Fruit fly (Drosophila melanogaster): ENCODE measurements around the gene eIF4EHP.

DNA sequence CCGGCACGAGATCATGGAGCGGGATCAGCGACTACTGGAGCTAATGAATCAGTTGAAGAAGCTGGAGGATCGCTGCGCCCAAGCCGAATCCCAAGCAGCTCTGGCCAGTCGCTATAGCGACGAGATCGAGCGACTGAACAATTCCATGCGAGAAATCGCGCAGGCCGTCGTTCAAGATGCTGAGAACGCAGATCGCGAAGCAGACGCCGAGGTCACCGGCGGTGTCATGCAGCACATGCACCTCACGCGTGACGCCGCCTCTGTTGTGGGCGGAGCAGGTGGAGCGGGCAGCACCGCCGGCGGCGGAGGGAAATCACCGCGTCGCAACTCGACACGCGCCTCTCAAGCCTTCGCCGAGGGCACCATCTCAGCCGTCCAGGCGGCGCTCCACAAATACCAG is 12.9 kb upstream of the eIF4EHP start:
- no peak for TF ChIP-seq OdsH (GFP tag; optimal IDR thresholded peaks at IDR 0.05)
- TF ChIP-seq CG32264 (GFP tag; optimal IDR thresholded peaks at IDR 0.05): no peak
- TF ChIP-seq Myc (optimal IDR thresholded peaks at IDR 0.05): no peak
- TF ChIP-seq sage (GFP tag; optimal IDR thresholded peaks at IDR 0.05): no peak
- TF ChIP-seq Abd-B (GFP tag; optimal IDR thresholded peaks at IDR 0.05): no peak
